Worm (Caenorhabditis elegans): ENCODE results near the gene acl-3.

DNA sequence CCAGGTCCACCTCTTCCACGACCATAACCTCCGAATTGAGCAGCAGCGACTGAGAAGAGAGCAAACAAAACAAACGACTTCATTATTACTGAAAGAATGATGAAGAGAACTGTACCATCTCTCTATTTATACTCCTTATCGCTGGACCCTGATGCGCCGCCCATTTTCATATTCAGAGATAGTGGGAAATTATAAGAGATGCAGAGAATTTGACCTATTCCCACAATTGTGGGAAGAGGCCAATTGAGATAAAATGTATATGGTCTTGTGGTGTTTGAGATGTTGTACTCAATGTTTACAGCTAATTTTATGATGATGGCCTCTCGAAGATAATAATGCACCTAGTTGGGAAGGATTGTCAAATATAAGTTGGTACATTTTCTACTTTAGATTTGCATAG is 10.9 kb downstream of the acl-3 start, which contains the start of gene ttr-50:
- TF ChIP-seq lin-1 (GFP tag; IDR thresholded peaks at IDR 0.05) (no peak), lin-39 (tag; optimal IDR thresholded peaks at IDR 0.05) (no peak), R02D3.7 (tag; optimal IDR thresholded peaks at IDR 0.05) (no peak), dpl-1 (GFP tag; optimal IDR thresholded peaks at IDR 0.05) (no peak), mxl-3 (GFP tag; optimal IDR thresholded peaks at IDR 0.05) (no peak), zag-1 (tag; optimal IDR thresholded peaks at IDR 0.05) (no peak), saeg-2 (GFP tag; IDR thresholded peaks at IDR 0.05) (no peak), ztf-11 (tag; optimal IDR thresholded peaks at IDR 0.05) (no peak), daf-12 (tag; optimal IDR thresholded peaks at IDR 0.05) (no peak), pha-4 (GFP tag; IDR thresholded peaks at IDR 0.05) (no peak), pha-4 (tag; optimal IDR thresholded peaks at IDR 0.05) (no peak)

Data from whole organism, L4 larva.